Worm (Caenorhabditis elegans): Measurements from ENCODE around the gene srw-6.

ce11 chrV:3784167-3784734 lies 24.2 kb upstream of the srw-6 start, which contains the start of gene R08F11.1:
- no peak for TF ChIP-seq lin-39 (tag; optimal IDR thresholded peaks at IDR 0.05)
- TF ChIP-seq lin-15B (tag; optimal IDR thresholded peaks at IDR 0.05) = no peak
- no peak for TF ChIP-seq unc-39 (tag; optimal IDR thresholded peaks at IDR 0.05)
- no peak for TF ChIP-seq snpc-4 (tag; optimal IDR thresholded peaks at IDR 0.05)
- TF ChIP-seq nhr-77 (tag; optimal IDR thresholded peaks at IDR 0.05) = no peak
- TF ChIP-seq jun-1 (tag; optimal IDR thresholded peaks at IDR 0.05) = no peak
- no peak for TF ChIP-seq zag-1 (tag; optimal IDR thresholded peaks at IDR 0.05)
- TF ChIP-seq tbx-2 (tag; optimal IDR thresholded peaks at IDR 0.05) = no peak
- no peak for TF ChIP-seq nhr-12 (tag; optimal IDR thresholded peaks at IDR 0.05)
- TF ChIP-seq ceh-9 (tag; optimal IDR thresholded peaks at IDR 0.05) = no peak
